Fruit fly (Drosophila melanogaster) whole organism, pupa: ENCODE data around the gene TfAP-2.
A peak's percentile ranks its signal among the peaks of the same experiment; 100 is the strongest.

ENCODE experiments used
- CG10348 ChIP-seq: fragments of 200-800 bp; sonication (Bioruptor generic); IDR thresholded peaks from 2 replicates; pipeline ENCODE4 v1.3.6; 2022; ENCODE audit warnings: missing biosample characterization, missing genetic modification characterization
- CG12605 ChIP-seq: fragments of 200-800 bp; sonication (Bioruptor generic); IDR thresholded peaks from 2 replicates; pipeline ENCODE4 v1.3.6; 2022; ENCODE audit warnings: missing biosample characterization, missing genetic modification characterization
- CG13204 ChIP-seq: fragments of 200-800 bp; sonication (Bioruptor generic); optimal IDR thresholded peaks from 2 replicates; lab custom pipeline; 2018; ENCODE audit warnings: missing biosample characterization, mild to moderate bottlenecking, missing genetic modification characterization, moderate library complexity
- CG14655 ChIP-seq: fragments of 200-800 bp; sonication (Bioruptor generic); optimal IDR thresholded peaks from 3 replicates; lab custom pipeline; 2017; ENCODE audit warnings: mild to moderate bottlenecking, missing biosample characterization, missing genetic modification reagents, missing genetic modification characterization
- CG15710 ChIP-seq: fragments of 200-800 bp; sonication (Bioruptor generic); optimal IDR thresholded peaks from 2 replicates; lab custom pipeline; 2018; ENCODE audit warnings: missing biosample characterization, mild to moderate bottlenecking, missing genetic modification characterization, moderate library complexity
- CG17806 ChIP-seq: fragments of 200-800 bp; sonication (Bioruptor generic); optimal IDR thresholded peaks from 2 replicates; lab custom pipeline; 2018; ENCODE audit warnings: missing biosample characterization, mild to moderate bottlenecking, missing genetic modification characterization, moderate library complexity
- CG32121 ChIP-seq: fragments of 200-800 bp; sonication (Bioruptor generic); IDR thresholded peaks from 2 replicates; pipeline ENCODE4 v1.3.6; 2022; ENCODE audit warnings: missing biosample characterization, missing genetic modification characterization
- CG34367 ChIP-seq: fragments of 200-800 bp; sonication (Bioruptor generic); optimal IDR thresholded peaks from 2 replicates; lab custom pipeline; 2018; ENCODE audit warnings: missing biosample characterization, mild to moderate bottlenecking, missing genetic modification characterization
- CG4496 ChIP-seq: fragments of 200-800 bp; sonication (Bioruptor generic); IDR thresholded peaks from 3 replicates; pipeline ENCODE4 v1.3.6; 2022; ENCODE audit warnings: missing biosample characterization, missing genetic modification characterization
- CG8159 ChIP-seq: fragments of 200-800 bp; sonication (Bioruptor generic); optimal IDR thresholded peaks from 3 replicates; lab custom pipeline; 2018; ENCODE audit warnings: missing biosample characterization, mild to moderate bottlenecking, missing genetic modification characterization, moderate library complexity
- CG8301 ChIP-seq: fragments of 200-800 bp; sonication (Bioruptor generic); optimal IDR thresholded peaks from 2 replicates; lab custom pipeline; 2018; ENCODE audit warnings: missing biosample characterization, mild to moderate bottlenecking, missing genetic modification characterization
- CG9948 ChIP-seq: fragments of 200-800 bp; sonication (Bioruptor generic); optimal IDR thresholded peaks from 2 replicates; lab custom pipeline; 2018; ENCODE audit warnings: missing biosample characterization, mild to moderate bottlenecking, missing genetic modification characterization, moderate library complexity
- D1 ChIP-seq: fragments of 200-800 bp; sonication (Bioruptor generic); optimal IDR thresholded peaks from 2 replicates; lab custom pipeline; 2018; ENCODE audit warnings: missing biosample characterization, mild to moderate bottlenecking, missing genetic modification characterization, moderate library complexity
- EcR ChIP-seq: fragments of 200-800 bp; sonication (Bioruptor generic); optimal IDR thresholded peaks from 3 replicates; lab custom pipeline; 2019; ENCODE audit warnings: missing biosample characterization, missing genetic modification characterization, mild to moderate bottlenecking, moderate library complexity, missing genetic modification reagents
- Ets98B ChIP-seq: fragments of 200-800 bp; sonication (Bioruptor generic); IDR thresholded peaks from 2 replicates; pipeline ENCODE4 v1.3.6; 2022; ENCODE audit warnings: missing biosample characterization, missing genetic modification characterization
- Pif1A ChIP-seq: fragments of 200-800 bp; sonication (Bioruptor generic); optimal IDR thresholded peaks from 3 replicates; lab custom pipeline; 2016; ENCODE audit warnings: missing biosample characterization, missing genetic modification characterization
- Pif1B ChIP-seq: fragments of 200-800 bp; sonication (Bioruptor generic); optimal IDR thresholded peaks from 3 replicates; lab custom pipeline; 2016; ENCODE audit warnings: missing biosample characterization, missing genetic modification characterization
- Snoo ChIP-seq: fragments of 200-800 bp; sonication (Bioruptor generic); optimal IDR thresholded peaks from 3 replicates; lab custom pipeline; 2017; ENCODE audit warnings: missing biosample characterization, mild to moderate bottlenecking, missing genetic modification characterization, inconsistent platforms
- fd96Ca ChIP-seq: fragments of 200-800 bp; sonication (Bioruptor generic); IDR thresholded peaks from 3 replicates; pipeline ENCODE4 v1.3.6; 2022; ENCODE audit warnings: missing biosample characterization, missing genetic modification characterization
- gl ChIP-seq: fragments of 200-800 bp; sonication (Bioruptor generic); optimal IDR thresholded peaks from 2 replicates; lab custom pipeline; 2018; ENCODE audit warnings: missing biosample characterization, mild to moderate bottlenecking, missing genetic modification characterization
- rn ChIP-seq: fragments of 200-800 bp; sonication (Bioruptor generic); IDR thresholded peaks from 2 replicates; pipeline ENCODE4 v1.3.6; 2022; ENCODE audit warnings: missing biosample characterization, missing genetic modification characterization

Gene TfAP-2

DNA sequence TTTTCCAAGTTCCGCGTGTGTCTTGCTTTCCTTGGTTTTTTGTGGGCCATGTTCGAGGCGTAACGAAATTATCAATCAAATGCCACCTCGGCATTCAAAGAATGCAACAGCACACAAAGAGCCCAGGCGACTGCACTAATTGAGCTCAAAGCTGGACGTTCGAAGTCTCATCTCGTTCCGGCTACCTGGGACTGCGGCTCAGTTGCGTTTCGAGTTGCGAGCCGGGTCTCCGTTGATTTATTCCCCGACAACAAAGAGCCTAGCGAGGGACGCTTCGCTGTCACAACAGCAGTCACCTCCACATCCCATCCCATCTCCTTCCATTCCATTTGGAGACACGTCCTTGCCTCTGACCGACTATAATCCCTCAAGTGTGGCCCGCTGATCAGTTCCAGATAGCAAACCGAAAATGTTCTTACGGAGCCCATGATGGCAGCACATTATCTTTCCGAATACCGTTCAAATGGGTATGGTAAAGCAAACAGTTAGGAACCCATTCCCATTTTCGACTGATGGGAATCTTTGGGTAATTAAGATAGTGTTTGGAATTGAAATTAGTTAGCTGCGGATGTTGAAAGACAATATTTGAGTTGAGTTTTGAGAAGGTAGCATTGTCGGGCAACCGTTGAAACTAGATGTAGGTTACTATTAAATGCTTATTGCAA is 56.4 kb downstream of the TfAP-2 start:
- TF ChIP-seq CG9948 (tag; lab: Kevin White, UChicago) (no peak), Snoo (tag; lab: Kevin White, UChicago) (no peak), D1 (tag; lab: Kevin White, UChicago) (no peak), CG15710 (tag; lab: Kevin White, UChicago) (no peak), CG17806 (no peak), gl (no peak), CG10348 (GFP tag; lab: Robert Waterston, UW) (no peak), CG8301 (no peak), CG34367 (tag; lab: Kevin White, UChicago) (no peak), CG13204 (no peak), CG12605 (GFP tag; lab: Robert Waterston, UW) (no peak), EcR (GFP tag; lab: Kevin White, UChicago) (no peak), CG8159 (no peak), CG14655 (no peak)

DNA sequence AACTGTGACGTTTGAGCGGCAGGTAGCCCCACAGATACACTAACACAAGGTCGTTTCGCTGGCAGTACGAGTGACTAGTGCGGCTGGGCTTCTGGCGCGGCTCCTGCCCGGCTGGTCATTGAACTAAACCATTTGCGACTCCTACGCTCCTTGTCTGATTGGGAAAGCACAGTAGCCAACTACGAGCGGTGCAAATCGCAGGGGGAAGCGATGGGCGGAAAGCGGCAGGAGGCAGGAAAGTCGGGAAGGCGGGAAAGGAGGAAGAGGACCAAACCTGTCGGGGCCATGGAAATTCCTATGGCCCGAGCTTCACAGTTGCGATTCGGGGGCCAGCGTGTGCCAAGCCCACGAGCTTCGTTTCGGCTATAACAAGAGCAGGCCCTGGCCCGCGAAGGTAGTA is 57.5 kb downstream of the TfAP-2 start:
- TF ChIP-seq gl = no peak
- no peak for TF ChIP-seq Ets98B (GFP tag; lab: Robert Waterston, UW)
- TF ChIP-seq fd96Ca (GFP tag; lab: Robert Waterston, UW) = no peak
- TF ChIP-seq CG17806 = no peak
- no peak for TF ChIP-seq Snoo (tag; lab: Kevin White, UChicago)
- TF ChIP-seq CG13204 = peak; percentile 69
- TF ChIP-seq CG9948 (tag; lab: Kevin White, UChicago) = no peak
- no peak for TF ChIP-seq rn (GFP tag; lab: Robert Waterston, UW)
- peak; percentile 91 for TF ChIP-seq EcR (GFP tag; lab: Kevin White, UChicago)
- TF ChIP-seq CG4496 (GFP tag; lab: Robert Waterston, UW) = peak; percentile 41; the same call in 2 of the 3 replicates

DNA sequence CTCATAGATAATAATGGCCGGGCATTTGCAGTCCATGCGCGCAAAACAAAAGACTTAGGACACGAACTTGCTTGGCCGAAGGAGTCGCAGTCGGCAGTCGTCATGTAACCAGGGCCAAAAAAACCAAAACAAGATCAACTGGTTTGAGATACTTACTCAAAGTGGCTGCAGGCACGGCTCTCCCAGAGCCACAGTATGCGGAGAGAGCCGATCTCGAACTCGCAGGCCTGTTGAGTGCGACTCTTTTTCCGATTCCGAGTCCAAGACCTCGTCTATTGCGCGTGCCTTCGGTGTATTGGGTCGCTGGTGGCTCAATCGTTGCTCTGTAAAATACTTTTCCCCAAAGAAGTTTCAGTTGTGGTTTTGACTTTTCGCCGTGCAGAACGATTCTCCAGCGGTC is 58.0 kb downstream of the TfAP-2 start, which contains the start of gene CG43980:
Gene CG43980, plus strand, starts transcription at position 352 of the 400 bp plus-strand sequence.
- no peak for TF ChIP-seq rn (GFP tag; lab: Robert Waterston, UW)
- TF ChIP-seq CG32121 = no peak
- no peak for TF ChIP-seq CG4496 (GFP tag; lab: Robert Waterston, UW)
- no peak for TF ChIP-seq CG34367 (tag; lab: Kevin White, UChicago)

DNA sequence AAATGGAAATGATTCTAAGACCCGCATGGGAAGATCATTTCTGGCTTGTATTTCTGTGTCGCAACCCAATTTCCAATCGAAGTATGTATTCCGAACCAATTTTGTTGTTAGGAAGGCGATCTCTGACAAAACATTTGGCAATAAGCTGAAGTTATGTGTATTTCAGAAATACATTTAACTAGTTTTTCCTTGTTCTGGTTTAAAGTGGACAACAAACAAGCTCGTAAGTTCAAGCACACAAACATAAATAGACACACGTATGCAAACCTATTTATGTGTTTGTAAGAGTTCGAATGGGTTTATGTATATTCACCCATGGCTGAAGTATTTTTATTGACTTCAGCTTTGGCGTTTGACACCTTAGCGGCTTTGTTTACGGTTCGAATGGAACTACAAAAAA is 59.2 kb downstream of the TfAP-2 start:
- TF ChIP-seq CG9948 (tag; lab: Kevin White, UChicago) (no peak), Snoo (tag; lab: Kevin White, UChicago) (no peak), D1 (tag; lab: Kevin White, UChicago) (no peak), CG10348 (GFP tag; lab: Robert Waterston, UW) (no peak), rn (GFP tag; lab: Robert Waterston, UW) (no peak), Pif1B (GFP tag; lab: Kevin White, UChicago) (no peak), CG12605 (GFP tag; lab: Robert Waterston, UW) (no peak), CG8159 (no peak), CG4496 (GFP tag; lab: Robert Waterston, UW) (no peak)

DNA sequence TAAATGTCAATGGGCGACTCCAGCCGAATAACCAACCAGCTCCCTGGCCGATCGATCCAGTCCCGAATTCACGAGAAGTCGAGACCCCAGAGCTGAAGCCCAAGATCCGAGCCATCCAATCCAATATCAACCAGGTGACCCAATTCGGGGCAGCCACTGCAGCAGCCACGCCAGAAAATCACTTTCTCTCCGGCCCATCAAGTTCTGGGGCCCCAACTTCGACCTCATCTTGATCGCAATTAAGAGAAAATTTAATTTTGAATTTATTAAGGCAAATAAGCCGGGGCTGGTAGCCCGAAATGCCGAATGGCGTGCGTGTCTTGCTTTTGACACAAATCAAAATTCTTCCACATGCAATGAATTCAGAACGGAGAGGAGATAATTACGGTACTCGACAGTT is 61.2 kb downstream of the TfAP-2 start:
- no peak for TF ChIP-seq CG32121
- TF ChIP-seq fd96Ca (GFP tag; lab: Robert Waterston, UW) = no peak
- no peak for TF ChIP-seq CG17806
- no peak for TF ChIP-seq Pif1B (GFP tag; lab: Kevin White, UChicago)
- no peak for TF ChIP-seq CG14655
- TF ChIP-seq CG9948 (tag; lab: Kevin White, UChicago) = no peak

DNA sequence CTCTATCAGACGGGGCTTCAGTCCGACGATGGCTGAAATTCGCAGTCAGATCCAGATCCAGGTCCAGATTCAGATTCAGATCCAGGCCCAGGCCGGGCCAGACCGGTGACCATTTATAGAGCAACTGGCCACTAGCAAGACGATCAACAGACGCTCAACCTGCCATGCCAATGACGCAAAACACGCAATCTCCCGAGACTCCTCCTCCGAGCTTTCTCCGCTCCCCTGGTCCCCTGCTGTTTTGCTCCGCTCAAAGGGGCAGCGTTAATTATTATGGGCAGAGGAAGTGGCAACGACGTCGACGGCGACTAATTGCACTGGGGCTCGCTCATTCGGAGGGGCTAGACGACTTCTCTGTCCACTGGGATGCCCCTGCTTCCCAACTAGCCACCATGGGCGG is 64.8 kb downstream of the TfAP-2 start:
- TF ChIP-seq CG34367 (tag; lab: Kevin White, UChicago) (no peak), CG13204 (peak; percentile 64), EcR (GFP tag; lab: Kevin White, UChicago) (peak; percentile 20)

DNA sequence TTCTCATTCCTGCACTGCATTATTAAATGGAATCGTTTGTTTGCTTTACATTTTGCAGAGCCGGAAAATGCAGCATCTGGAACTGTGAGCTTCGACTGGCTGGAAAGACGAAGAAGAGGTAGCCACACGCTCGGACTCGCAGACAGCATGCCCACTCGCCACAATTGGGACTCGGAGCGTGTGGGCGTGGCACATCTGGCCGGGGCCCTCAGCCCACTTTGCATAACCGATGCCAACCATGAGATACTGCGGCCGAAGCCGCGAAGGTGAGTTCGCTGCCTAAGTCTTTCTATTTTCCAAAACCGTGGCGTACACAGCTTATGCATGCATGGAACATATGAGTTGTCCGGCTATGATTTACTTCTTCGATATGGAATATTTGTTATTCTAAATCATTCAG is 65.5 kb downstream of the TfAP-2 start:
- TF ChIP-seq Pif1A (no peak), CG8159 (no peak), rn (GFP tag; lab: Robert Waterston, UW) (no peak), CG34367 (tag; lab: Kevin White, UChicago) (no peak), CG10348 (GFP tag; lab: Robert Waterston, UW) (no peak), CG13204 (no peak), CG14655 (no peak), CG15710 (tag; lab: Kevin White, UChicago) (no peak), fd96Ca (GFP tag; lab: Robert Waterston, UW) (no peak), CG9948 (tag; lab: Kevin White, UChicago) (no peak), Pif1B (GFP tag; lab: Kevin White, UChicago) (no peak), Ets98B (GFP tag; lab: Robert Waterston, UW) (no peak), CG8301 (no peak), EcR (GFP tag; lab: Kevin White, UChicago) (no peak), CG17806 (no peak), gl (no peak), CG4496 (GFP tag; lab: Robert Waterston, UW) (no peak)
